Worm (Caenorhabditis elegans) whole organism, early embryonic: ENCODE results near the gene F21G4.1.

ENCODE experiments used
- B0310.2 ChIP-seq: sonication (generic microtip); optimal IDR thresholded peaks from 2 replicates; lab custom pipeline; 2016; ENCODE audit warnings: mild to moderate bottlenecking, missing genetic modification characterization, missing compliant biosample characterization
- F13C5.2 ChIP-seq: sonication (generic microtip); optimal IDR thresholded peaks from 2 replicates; lab custom pipeline; 2017; ENCODE audit warnings: mild to moderate bottlenecking, missing genetic modification characterization, inconsistent platforms, missing compliant biosample characterization
- aly-1 ChIP-seq: sonication (generic microtip); optimal IDR thresholded peaks from 2 replicates; lab custom pipeline; 2016; ENCODE audit warnings: missing genetic modification characterization, missing compliant biosample characterization
- ama-1 ChIP-seq: fragments of 150-350 bp; optimal IDR thresholded peaks from 2 replicates; lab custom pipeline; 2014
- ceh-13 ChIP-seq: fragments of 200-800 bp; sonication (Bioruptor generic); optimal IDR thresholded peaks from 2 replicates; lab custom pipeline; 2018; ENCODE audit warnings: mild to moderate bottlenecking, missing genetic modification characterization, missing compliant biosample characterization
- ceh-36 ChIP-seq: sonication (generic microtip); optimal IDR thresholded peaks from 2 replicates; lab custom pipeline; 2016; ENCODE audit warnings: missing genetic modification characterization, inconsistent platforms, missing compliant biosample characterization
- ets-7 ChIP-seq: sonication (generic microtip); optimal IDR thresholded peaks from 2 replicates; lab custom pipeline; 2016; ENCODE audit warnings: missing genotype, missing genetic modification characterization, missing compliant biosample characterization
- flt-1 ChIP-seq: fragments of 200-800 bp; sonication (Bioruptor generic); IDR thresholded peaks from 2 replicates; pipeline ENCODE4 v1.3.6; 2022; ENCODE audit warnings: missing genetic modification characterization, missing compliant biosample characterization
- hmbx-1 ChIP-seq: sonication (generic microtip); optimal IDR thresholded peaks from 2 replicates; lab custom pipeline; 2016; ENCODE audit warnings: mild to moderate bottlenecking, missing genetic modification characterization, missing compliant biosample characterization
- hmg-4 ChIP-seq: fragments of 200-800 bp; sonication (Bioruptor generic); optimal IDR thresholded peaks from 2 replicates; lab custom pipeline; 2018; ENCODE audit warnings: mild to moderate bottlenecking, missing genetic modification characterization, missing compliant biosample characterization
- hnd-1 ChIP-seq: sonication (generic microtip); optimal IDR thresholded peaks from 2 replicates; lab custom pipeline; 2016; ENCODE audit warnings: missing genetic modification characterization, missing compliant biosample characterization
- pes-1 ChIP-seq: fragments of 200-800 bp; sonication (Bioruptor generic); IDR thresholded peaks from 2 replicates; pipeline ENCODE4 v1.3.6; 2022; ENCODE audit warnings: missing genetic modification reagents, missing genetic modification characterization, missing compliant biosample characterization
- scrt-1 ChIP-seq: fragments of 200-800 bp; sonication (Bioruptor generic); IDR thresholded peaks from 2 replicates; pipeline ENCODE4 v1.3.6; 2022; ENCODE audit warnings: missing genetic modification characterization, missing compliant biosample characterization
- sea-1 ChIP-seq: fragments of 200-800 bp; sonication (Bioruptor generic); conservative IDR thresholded peaks from 2 replicates; pipeline ENCODE4 v1.3.6; 2022; ENCODE audit warnings: missing genetic modification characterization, missing compliant biosample characterization
- tbx-11 ChIP-seq: fragments of 200-800 bp; sonication (Bioruptor generic); IDR thresholded peaks from 2 replicates; pipeline ENCODE4 v1.3.6; 2022; ENCODE audit warnings: missing genetic modification characterization, missing compliant biosample characterization
- tbx-37 ChIP-seq: fragments of 200-800 bp; sonication (Bioruptor generic); conservative IDR thresholded peaks from 2 replicates; pipeline ENCODE4 v1.3.6; 2022; ENCODE audit warnings: missing genetic modification reagents, missing genetic modification characterization, missing compliant biosample characterization
- tra-4 ChIP-seq: sonication (generic microtip); optimal IDR thresholded peaks from 2 replicates; lab custom pipeline; 2017; ENCODE audit warnings: missing genetic modification characterization, missing compliant biosample characterization

The F21G4.1 gene

DNA sequence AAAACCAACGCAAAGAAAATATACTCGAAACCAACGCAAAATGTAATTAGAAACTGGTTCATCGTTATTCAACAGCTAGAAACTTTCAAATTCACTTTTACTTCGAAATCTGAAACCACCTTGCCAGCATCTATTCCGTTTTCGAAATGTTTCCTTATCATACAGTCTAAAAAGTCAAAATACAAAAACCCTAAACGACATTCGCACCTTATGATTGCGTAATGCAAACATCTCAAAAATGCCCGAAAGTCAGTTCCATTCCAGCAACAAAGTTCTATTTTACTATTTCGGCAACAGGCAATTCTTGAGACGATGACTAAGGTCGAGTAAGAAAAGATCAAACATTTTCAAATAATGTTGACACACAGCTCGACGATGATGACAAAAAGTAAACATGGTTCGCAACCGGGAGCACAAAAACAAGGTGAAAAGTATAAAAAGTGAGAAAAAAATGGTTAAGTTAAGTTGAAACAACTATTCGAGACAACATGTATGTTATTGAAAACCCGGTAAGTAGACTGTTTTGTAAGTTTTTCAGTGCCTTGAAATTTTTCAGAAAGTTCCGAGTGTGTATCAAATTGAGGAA is 40.3 kb downstream of the F21G4.1 start, which contains the start of gene lec-7:
TSS of gene lec-7 (plus strand) at position 297 of the 586 bp plus-strand sequence.
- TF ChIP-seq tra-4 (tag; lab: Kevin White, UChicago): no peak
- TF ChIP-seq tbx-11 (GFP tag; lab: Robert Waterston, UW): no peak
- no peak for TF ChIP-seq F13C5.2 (tag; lab: Kevin White, UChicago)
- no peak for TF ChIP-seq hmbx-1 (tag; lab: Kevin White, UChicago)
- no peak for TF ChIP-seq tbx-37 (GFP tag; lab: Robert Waterston, UW)
- no peak for TF ChIP-seq sea-1 (GFP tag; lab: Robert Waterston, UW)
- no peak for TF ChIP-seq B0310.2
- no peak for TF ChIP-seq hnd-1 (tag; lab: Kevin White, UChicago)
- TF ChIP-seq ets-7 (tag; lab: Kevin White, UChicago): no peak
- TF ChIP-seq hmg-4 (GFP tag; lab: Kevin White, UChicago): no peak
- TF ChIP-seq ama-1 (lab: Kevin White, UChicago): no peak
- no peak for TF ChIP-seq ceh-13 (GFP tag; lab: Kevin White, UChicago)
- TF ChIP-seq scrt-1 (GFP tag; lab: Robert Waterston, UW): no peak
- TF ChIP-seq flt-1 (GFP tag; lab: Robert Waterston, UW): no peak
- TF ChIP-seq pes-1: no peak

DNA sequence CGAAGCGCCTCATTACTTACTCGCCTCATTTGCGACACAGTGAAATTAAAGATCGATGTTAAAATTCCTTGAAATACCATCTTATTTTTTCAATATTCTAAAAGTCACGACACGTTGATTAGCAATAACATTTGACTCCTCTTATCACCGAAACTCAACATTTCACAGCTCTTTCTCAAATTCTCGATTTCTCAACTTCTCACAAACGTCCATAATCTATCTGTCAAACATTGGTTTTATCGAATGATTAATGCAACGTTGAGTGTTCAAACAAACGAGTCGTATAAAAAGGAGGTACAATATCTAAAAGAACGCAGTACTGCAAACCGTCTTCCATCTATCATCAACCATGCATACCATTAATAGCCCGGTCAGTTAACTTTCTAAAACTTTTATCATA is 41.9 kb downstream of the F21G4.1 start, which contains the start of gene lec-8:
TSS of gene lec-8 (plus strand) at position 314 of the 400 bp plus-strand sequence.
- TF ChIP-seq sea-1 (GFP tag; lab: Robert Waterston, UW) (no peak), ets-7 (tag; lab: Kevin White, UChicago) (no peak), pes-1 (no peak), aly-1 (tag; lab: Kevin White, UChicago) (no peak), hmbx-1 (tag; lab: Kevin White, UChicago) (no peak), ama-1 (lab: Kevin White, UChicago) (no peak), scrt-1 (GFP tag; lab: Robert Waterston, UW) (no peak), flt-1 (GFP tag; lab: Robert Waterston, UW) (no peak), tbx-37 (GFP tag; lab: Robert Waterston, UW) (no peak), tbx-11 (GFP tag; lab: Robert Waterston, UW) (no peak), B0310.2 (no peak), tra-4 (tag; lab: Kevin White, UChicago) (no peak), ceh-36 (tag; lab: Kevin White, UChicago) (no peak), F13C5.2 (tag; lab: Kevin White, UChicago) (no peak), hmg-4 (GFP tag; lab: Kevin White, UChicago) (no peak), ceh-13 (GFP tag; lab: Kevin White, UChicago) (no peak), hnd-1 (tag; lab: Kevin White, UChicago) (no peak)

DNA sequence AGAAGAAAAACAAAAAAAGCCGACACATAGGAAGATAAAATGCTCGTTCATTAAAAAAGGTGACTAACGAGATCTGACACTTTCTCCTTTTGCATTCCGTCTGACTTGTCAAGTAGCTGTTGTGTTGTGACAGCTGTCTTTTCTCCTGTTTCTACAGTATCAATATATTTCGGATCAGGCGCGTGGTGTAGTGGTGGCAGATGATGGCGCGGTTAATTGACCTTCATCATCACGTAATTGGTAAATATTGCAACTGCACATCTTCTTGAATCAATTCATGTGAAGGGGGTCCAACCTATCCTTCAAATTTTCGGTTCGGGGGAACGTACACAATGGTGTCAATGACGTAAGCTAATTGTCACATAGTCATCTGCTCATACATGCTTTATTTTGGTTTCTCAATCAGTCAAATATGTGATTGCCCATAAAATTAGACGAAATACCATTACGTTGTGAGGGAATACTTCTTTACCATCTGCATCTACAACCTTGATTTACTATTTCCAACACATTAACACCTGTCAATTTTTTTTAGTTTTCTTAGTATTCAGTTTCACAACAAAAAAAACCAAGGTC is 43.8 kb downstream of the F21G4.1 start:
- TF ChIP-seq tra-4 (tag; lab: Kevin White, UChicago) (no peak), hnd-1 (tag; lab: Kevin White, UChicago) (no peak), ceh-36 (tag; lab: Kevin White, UChicago) (no peak), aly-1 (tag; lab: Kevin White, UChicago) (no peak), ama-1 (lab: Kevin White, UChicago) (no peak), flt-1 (GFP tag; lab: Robert Waterston, UW) (no peak), hmbx-1 (tag; lab: Kevin White, UChicago) (no peak), hmg-4 (GFP tag; lab: Kevin White, UChicago) (no peak), pes-1 (no peak), sea-1 (GFP tag; lab: Robert Waterston, UW) (no peak), scrt-1 (GFP tag; lab: Robert Waterston, UW) (no peak), ets-7 (tag; lab: Kevin White, UChicago) (no peak), B0310.2 (no peak), ceh-13 (GFP tag; lab: Kevin White, UChicago) (no peak), tbx-11 (GFP tag; lab: Robert Waterston, UW) (no peak)

DNA sequence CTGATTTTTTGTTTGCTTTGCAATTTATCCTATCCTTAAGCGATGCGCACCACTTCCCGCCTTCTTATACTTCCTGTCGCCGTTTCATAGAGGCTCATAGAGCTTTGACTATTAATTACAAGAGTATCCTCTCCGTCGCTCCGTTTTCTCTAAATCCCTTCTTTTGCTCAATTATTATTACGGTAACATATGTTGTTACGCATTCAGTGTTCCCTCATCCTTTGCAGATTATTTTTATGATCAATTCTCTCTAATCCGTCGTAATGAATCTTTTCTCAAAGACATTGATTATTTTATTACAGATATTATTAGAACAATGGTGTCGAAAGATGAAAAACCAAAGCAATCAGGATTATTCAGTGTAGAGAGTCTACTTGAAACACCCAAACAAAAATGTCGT is 45.2 kb downstream of the F21G4.1 start, which contains the start of gene vab-15:
TSS of gene vab-15 (plus strand) at position 301 of the 400 bp plus-strand sequence.
- TF ChIP-seq ceh-36 (tag; lab: Kevin White, UChicago): peak; percentile 34
- no peak for TF ChIP-seq tbx-11 (GFP tag; lab: Robert Waterston, UW)

DNA sequence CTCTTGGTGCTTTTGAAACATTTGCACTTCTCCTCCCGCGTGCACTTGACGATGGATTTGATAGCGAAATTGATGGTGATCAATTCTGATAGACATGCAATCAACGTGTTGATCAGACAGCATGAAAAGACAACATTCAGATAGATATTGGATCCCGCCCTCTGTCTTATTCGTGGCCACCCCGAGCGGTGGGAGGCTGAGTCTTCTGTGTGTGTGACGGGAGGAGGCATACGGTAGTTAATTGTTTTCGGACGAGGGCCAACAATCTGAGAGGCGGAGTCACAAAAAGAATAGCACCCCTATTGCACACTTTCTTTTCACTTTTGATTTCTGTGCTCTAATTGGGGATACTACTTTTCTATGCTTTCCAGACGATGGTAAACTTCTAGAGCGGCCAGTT is 46.2 kb downstream of the F21G4.1 start:
- TF ChIP-seq F13C5.2 (tag; lab: Kevin White, UChicago): no peak
- TF ChIP-seq tbx-11 (GFP tag; lab: Robert Waterston, UW): no peak
- no peak for TF ChIP-seq B0310.2
- no peak for TF ChIP-seq scrt-1 (GFP tag; lab: Robert Waterston, UW)

DNA sequence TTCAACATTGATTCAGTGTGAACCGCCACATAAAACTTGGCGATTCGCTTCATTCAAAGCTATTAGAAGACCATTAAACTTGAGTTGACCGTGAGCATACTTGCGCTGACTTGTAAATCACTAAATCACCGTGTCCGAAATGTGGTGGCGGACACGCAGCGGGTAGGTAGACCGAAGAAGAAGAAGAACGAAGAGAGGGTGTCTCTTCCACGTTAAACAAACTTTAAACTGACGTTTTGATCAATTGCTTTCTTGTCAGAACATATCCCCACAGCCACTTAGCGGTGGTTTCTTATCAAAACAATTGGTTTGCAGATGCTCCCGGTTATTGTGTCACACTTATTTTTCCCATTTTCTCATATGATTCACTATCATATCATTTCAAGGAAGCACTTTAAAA is 48.6 kb downstream of the F21G4.1 start:
- TF ChIP-seq ama-1 (lab: Kevin White, UChicago) (no peak), flt-1 (GFP tag; lab: Robert Waterston, UW) (no peak), hmg-4 (GFP tag; lab: Kevin White, UChicago) (no peak), hnd-1 (tag; lab: Kevin White, UChicago) (no peak), tbx-11 (GFP tag; lab: Robert Waterston, UW) (no peak), pes-1 (no peak), ets-7 (tag; lab: Kevin White, UChicago) (no peak)

DNA sequence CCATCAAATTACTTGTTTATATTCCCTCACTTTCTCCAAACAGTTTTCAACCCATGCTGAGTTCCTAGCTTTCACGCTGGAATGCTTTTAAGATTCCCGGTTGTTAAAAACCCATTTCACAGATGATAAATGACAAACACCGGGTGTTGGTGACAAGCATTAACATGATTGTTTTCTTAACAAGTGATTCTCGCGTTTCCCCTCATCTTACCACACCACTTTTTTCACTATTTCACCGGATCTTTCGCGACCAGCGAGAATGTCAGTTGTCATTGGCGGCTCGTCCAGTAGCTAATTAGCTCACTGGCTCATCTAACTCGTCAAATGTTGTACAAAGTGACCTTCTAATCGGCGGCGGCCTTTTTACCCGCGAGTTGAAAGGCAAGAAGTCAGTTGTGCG is 50.0 kb downstream of the F21G4.1 start:
- no peak for TF ChIP-seq B0310.2
- no peak for TF ChIP-seq aly-1 (tag; lab: Kevin White, UChicago)
- no peak for TF ChIP-seq tra-4 (tag; lab: Kevin White, UChicago)
- TF ChIP-seq scrt-1 (GFP tag; lab: Robert Waterston, UW): no peak
- TF ChIP-seq F13C5.2 (tag; lab: Kevin White, UChicago): no peak
- no peak for TF ChIP-seq ceh-36 (tag; lab: Kevin White, UChicago)
- TF ChIP-seq ceh-13 (GFP tag; lab: Kevin White, UChicago): no peak
